Worm (Caenorhabditis elegans) whole organism, L3 larva: ENCODE data around the gene F13H6.5.

Source experiments
- R02D3.7 ChIP-seq: fragments of 150-350 bp; optimal IDR thresholded peaks from 2 replicates; lab custom pipeline; 2014; ENCODE audit warnings: missing biosample characterization, missing genetic modification characterization
- aly-2 ChIP-seq: fragments of 150-350 bp; optimal IDR thresholded peaks from 2 replicates; lab custom pipeline; 2014; ENCODE audit warnings: missing biosample characterization, missing genetic modification characterization
- ama-1 ChIP-seq: fragments of 150-350 bp; optimal IDR thresholded peaks from 2 replicates; lab custom pipeline; 2018
- ceh-28 ChIP-seq: fragments of 150-350 bp; optimal IDR thresholded peaks from 2 replicates; lab custom pipeline; 2014; ENCODE audit warnings: missing biosample characterization, missing genetic modification reagents, missing genetic modification characterization
- ceh-82 ChIP-seq: fragments of 150-350 bp; optimal IDR thresholded peaks from 2 replicates; lab custom pipeline; 2014; ENCODE audit warnings: missing biosample characterization, missing genetic modification characterization
- daf-12 ChIP-seq: fragments of 150-350 bp; optimal IDR thresholded peaks from 2 replicates; lab custom pipeline; 2014; ENCODE audit warnings: missing biosample characterization, missing genetic modification reagents, missing genetic modification characterization
- egl-27 ChIP-seq: sonication (generic microtip); optimal IDR thresholded peaks from 4 replicates; lab custom pipeline; 2017; ENCODE audit warnings: missing biosample characterization, missing genetic modification reagents, missing genetic modification characterization
- egl-5 ChIP-seq: fragments of 150-350 bp; optimal IDR thresholded peaks from 2 replicates; lab custom pipeline; 2017; ENCODE audit warnings: missing biosample characterization, missing genetic modification reagents, missing genetic modification characterization, inconsistent platforms
- elt-3 ChIP-seq, 3 experiments: fragments of 150-350 bp in 1 of 3; sonication (generic microtip) in 2 of 3; optimal IDR thresholded peaks; 2 replicates in 2 of 3; 4 replicates in 1 of 3; lab custom pipeline; 2014 to 2017; ENCODE audit warnings: missing biosample characterization in 3 of 3, missing genetic modification characterization in 3 of 3
- eor-1 ChIP-seq, 2 experiments: fragments of 150-350 bp; optimal IDR thresholded peaks; 2 replicates each; lab custom pipeline; 2014 to 2018; ENCODE audit warnings: missing biosample characterization in 2 of 2, missing genetic modification characterization in 2 of 2
- fkh-2 ChIP-seq: fragments of 150-350 bp; optimal IDR thresholded peaks from 2 replicates; lab custom pipeline; 2014; ENCODE audit warnings: missing biosample characterization, missing genetic modification reagents, missing genetic modification characterization
- fos-1 ChIP-seq: fragments of 150-350 bp; optimal IDR thresholded peaks from 2 replicates; lab custom pipeline; 2014; ENCODE audit warnings: missing biosample characterization, missing genetic modification characterization
- hmg-11 ChIP-seq: sonication (generic microtip); optimal IDR thresholded peaks from 2 replicates; lab custom pipeline; 2016; ENCODE audit warnings: missing genetic modification characterization, missing compliant biosample characterization
- jun-1 ChIP-seq: fragments of 150-350 bp; optimal IDR thresholded peaks from 2 replicates; lab custom pipeline; 2014; ENCODE audit warnings: missing biosample characterization, missing genetic modification reagents, missing genetic modification characterization
- lin-15B ChIP-seq: fragments of 150-350 bp; optimal IDR thresholded peaks from 2 replicates; lab custom pipeline; 2014; ENCODE audit warnings: missing biosample characterization, missing genetic modification characterization
- lin-39 ChIP-seq: fragments of 150-350 bp; optimal IDR thresholded peaks from 2 replicates; lab custom pipeline; 2018; ENCODE audit warnings: missing biosample characterization, missing genetic modification reagents, missing genetic modification characterization
- mml-1 ChIP-seq: fragments of 150-350 bp; sonication (generic microtip); optimal IDR thresholded peaks from 3 replicates; lab custom pipeline; 2014; ENCODE audit warnings: missing biosample characterization, missing genetic modification characterization
- nfya-1 ChIP-seq: sonication (generic microtip); optimal IDR thresholded peaks from 2 replicates; lab custom pipeline; 2017; ENCODE audit warnings: missing genetic modification characterization, mild to moderate bottlenecking, missing compliant biosample characterization, antibody characterized with exemption, moderate library complexity; ENCODE audit not compliant: insufficient read depth
- nhr-11 ChIP-seq: fragments of 150-350 bp; optimal IDR thresholded peaks from 2 replicates; lab custom pipeline; 2014; ENCODE audit warnings: missing biosample characterization, missing genetic modification characterization
- nhr-23 ChIP-seq: fragments of 150-350 bp; optimal IDR thresholded peaks from 2 replicates; lab custom pipeline; 2014; ENCODE audit warnings: missing biosample characterization, missing genetic modification reagents, missing genetic modification characterization
- nhr-237 ChIP-seq: fragments of 150-350 bp; optimal IDR thresholded peaks from 2 replicates; lab custom pipeline; 2014; ENCODE audit warnings: missing biosample characterization, missing genetic modification characterization
- nhr-25 ChIP-seq: sonication (generic microtip); optimal IDR thresholded peaks from 2 replicates; lab custom pipeline; 2017; ENCODE audit warnings: missing biosample characterization, missing genetic modification characterization
- nhr-43 ChIP-seq: sonication (generic microtip); optimal IDR thresholded peaks from 2 replicates; lab custom pipeline; 2016; ENCODE audit warnings: mild to moderate bottlenecking, missing genetic modification characterization, missing compliant biosample characterization; ENCODE audit not compliant: poor library complexity, severe bottlenecking
- nhr-76 ChIP-seq: fragments of 150-350 bp; sonication (generic microtip); optimal IDR thresholded peaks from 5 replicates; lab custom pipeline; 2014; ENCODE audit warnings: missing biosample characterization, missing genetic modification characterization
- nhr-77 ChIP-seq: fragments of 150-350 bp; optimal IDR thresholded peaks from 2 replicates; lab custom pipeline; 2014; ENCODE audit warnings: missing biosample characterization, missing genetic modification characterization
- pha-4 ChIP-seq: fragments of 150-350 bp; optimal IDR thresholded peaks from 2 replicates; lab custom pipeline; 2014; ENCODE audit warnings: missing biosample characterization, missing genetic modification reagents, missing genetic modification characterization
- pqm-1 ChIP-seq: fragments of 150-350 bp; optimal IDR thresholded peaks from 2 replicates; lab custom pipeline; 2017; ENCODE audit warnings: missing biosample characterization, missing genetic modification characterization, inconsistent platforms
- snpc-4 ChIP-seq: fragments of 150-350 bp; optimal IDR thresholded peaks from 2 replicates; lab custom pipeline; 2014; ENCODE audit warnings: missing biosample characterization, missing genetic modification characterization
- tbx-2 ChIP-seq: sonication (generic microtip); optimal IDR thresholded peaks from 2 replicates; lab custom pipeline; 2016; ENCODE audit warnings: mild to moderate bottlenecking, missing genetic modification characterization, missing compliant biosample characterization
- unc-39 ChIP-seq: sonication (generic microtip); optimal IDR thresholded peaks from 4 replicates; lab custom pipeline; 2017; ENCODE audit warnings: missing biosample characterization, missing genetic modification characterization
- unc-62 ChIP-seq: fragments of 150-350 bp; sonication (generic microtip); optimal IDR thresholded peaks from 4 replicates; lab custom pipeline; 2014; ENCODE audit warnings: missing biosample characterization, missing genetic modification reagents, missing genetic modification characterization
- ztf-11 ChIP-seq: fragments of 150-350 bp; optimal IDR thresholded peaks from 2 replicates; lab custom pipeline; 2014; ENCODE audit warnings: missing biosample characterization, missing genetic modification characterization

F13H6.5 gene

ce11 chrV:6326980-6327379, 47.8 kb downstream of the F13H6.5 start, which contains the start of gene fbxa-202:
fbxa-202 (plus strand) TSS chrV:6327280.
- TF ChIP-seq nhr-237 (tag; lab: Kevin White, UChicago): no peak
- TF ChIP-seq daf-12 (tag; lab: Kevin White, UChicago): no peak
- TF ChIP-seq fos-1 (tag; lab: Kevin White, UChicago): no peak
- no peak for TF ChIP-seq aly-2 (tag; lab: Kevin White, UChicago)
- no peak for TF ChIP-seq egl-27
- TF ChIP-seq unc-62 (GFP tag; lab: Kevin White, UChicago): no peak
- TF ChIP-seq lin-15B (tag; lab: Kevin White, UChicago): no peak
- no peak for TF ChIP-seq nhr-77 (tag; lab: Kevin White, UChicago)
- no peak for TF ChIP-seq egl-5 (tag; lab: Kevin White, UChicago)
- no peak for TF ChIP-seq mml-1
- TF ChIP-seq unc-39 (tag; lab: Kevin White, UChicago): no peak
- no peak for TF ChIP-seq nhr-25

- TF ChIP-seq elt-3 (tag; optimal IDR thresholded peaks at IDR 0.05; lab: Kevin White, UChicago) (peak in 1 of 3 experiments; percentile 33), nhr-43 (no peak), ama-1 (peak; percentile 9)
These were observed 48.4 kb downstream of the F13H6.5 start for ce11 chrV:6326394-6326793.

- TF ChIP-seq pqm-1 (tag; lab: Kevin White, UChicago): no peak
- no peak for TF ChIP-seq ztf-11 (tag; lab: Kevin White, UChicago)
- TF ChIP-seq lin-39: no peak
- TF ChIP-seq tbx-2 (tag; lab: Kevin White, UChicago): no peak
- TF ChIP-seq fkh-2: no peak
- no peak for TF ChIP-seq pha-4 (tag; lab: Kevin White, UChicago)
- TF ChIP-seq jun-1 (tag; lab: Kevin White, UChicago): no peak
- no peak for TF ChIP-seq egl-27
- TF ChIP-seq eor-1 (tag; optimal IDR thresholded peaks at IDR 0.05; lab: Kevin White, UChicago): no peak
These were observed 51.1 kb downstream of the F13H6.5 start for ce11 chrV:6323602-6324001.

- no peak for TF ChIP-seq lin-15B (tag; lab: Kevin White, UChicago)
- no peak for TF ChIP-seq ceh-82
- no peak for TF ChIP-seq hmg-11 (tag; lab: Kevin White, UChicago)
- no peak for TF ChIP-seq egl-27
- peak; percentile 53 for TF ChIP-seq nhr-23 (tag; lab: Kevin White, UChicago)
- TF ChIP-seq aly-2 (tag; lab: Kevin White, UChicago): no peak
- TF ChIP-seq R02D3.7 (tag; lab: Kevin White, UChicago): no peak
- TF ChIP-seq nhr-76 (tag; lab: Kevin White, UChicago): no peak
- TF ChIP-seq nhr-25: peak; percentile 68
- no peak for TF ChIP-seq unc-39 (tag; lab: Kevin White, UChicago)
- no peak for TF ChIP-seq nhr-11
- TF ChIP-seq nfya-1 (tag; lab: Kevin White, UChicago): no peak
- TF ChIP-seq mml-1: no peak
- TF ChIP-seq ceh-28 (tag; lab: Kevin White, UChicago): no peak
- TF ChIP-seq snpc-4 (tag; lab: Kevin White, UChicago): no peak
- TF ChIP-seq nhr-43: peak; percentile 20
- TF ChIP-seq, all 47 proteins: peak for 3
These were observed 51.9 kb downstream of the F13H6.5 start for ce11 chrV:6322749-6323367.
